Worm (Caenorhabditis elegans) whole organism, mixed stage, embryonic: ENCODE data around the gene M7.8.

Source experiments
- M03D4.4 ChIP-seq: sonication (generic microtip); optimal IDR thresholded peaks from 2 replicates; lab custom pipeline; 2017; ENCODE audit warnings: mild to moderate bottlenecking, missing genetic modification characterization, missing compliant biosample characterization
- bed-3 ChIP-seq: fragments of 200-800 bp; sonication (Bioruptor generic); optimal IDR thresholded peaks from 3 replicates; lab custom pipeline; 2018; ENCODE audit warnings: mild to moderate bottlenecking, missing genetic modification characterization, moderate library complexity, missing compliant biosample characterization
- blmp-1 ChIP-seq: fragments of 150-350 bp; optimal IDR thresholded peaks from 2 replicates; lab custom pipeline; 2014; ENCODE audit warnings: missing biosample characterization, missing genetic modification characterization
- ceh-83 ChIP-seq: fragments of 200-800 bp; sonication (Bioruptor generic); optimal IDR thresholded peaks from 2 replicates; lab custom pipeline; 2018; ENCODE audit warnings: mild to moderate bottlenecking, missing genetic modification characterization, missing compliant biosample characterization
- flh-1 ChIP-seq: fragments of 200-800 bp; sonication (Bioruptor generic); optimal IDR thresholded peaks from 2 replicates; lab custom pipeline; 2018; ENCODE audit warnings: mild to moderate bottlenecking, missing genetic modification characterization, moderate library complexity, missing compliant biosample characterization
- hlh-1 ChIP-seq: fragments of 150-350 bp; optimal IDR thresholded peaks from 2 replicates; lab custom pipeline; 2014; ENCODE audit warnings: missing biosample characterization, missing genetic modification reagents, missing genetic modification characterization
- lin-13 ChIP-seq: fragments of 150-350 bp; optimal IDR thresholded peaks from 2 replicates; lab custom pipeline; 2014; ENCODE audit warnings: missing biosample characterization, missing genetic modification characterization
- mab-5 ChIP-seq: fragments of 150-350 bp; optimal IDR thresholded peaks from 2 replicates; lab custom pipeline; 2014; ENCODE audit warnings: missing biosample characterization, missing genetic modification characterization
- mep-1 ChIP-seq: fragments of 150-350 bp; optimal IDR thresholded peaks from 2 replicates; lab custom pipeline; 2017; ENCODE audit warnings: missing biosample characterization, missing genetic modification reagents, missing genetic modification characterization, inconsistent platforms
- nhr-12 ChIP-seq: fragments of 150-350 bp; optimal IDR thresholded peaks from 2 replicates; lab custom pipeline; 2014; ENCODE audit warnings: missing biosample characterization, missing genetic modification characterization
- pha-4 ChIP-seq: fragments of 150-350 bp; optimal IDR thresholded peaks from 2 replicates; lab custom pipeline; 2018; ENCODE audit warnings: missing biosample characterization, missing genetic modification reagents, missing genetic modification characterization
- snpc-4 ChIP-seq: fragments of 150-350 bp; optimal IDR thresholded peaks from 2 replicates; lab custom pipeline; 2014; ENCODE audit warnings: missing biosample characterization, missing genetic modification characterization
- unc-62 ChIP-seq: fragments of 150-350 bp; optimal IDR thresholded peaks from 2 replicates; lab custom pipeline; 2014; ENCODE audit warnings: missing biosample characterization, missing genetic modification reagents, missing genetic modification characterization

DNA sequence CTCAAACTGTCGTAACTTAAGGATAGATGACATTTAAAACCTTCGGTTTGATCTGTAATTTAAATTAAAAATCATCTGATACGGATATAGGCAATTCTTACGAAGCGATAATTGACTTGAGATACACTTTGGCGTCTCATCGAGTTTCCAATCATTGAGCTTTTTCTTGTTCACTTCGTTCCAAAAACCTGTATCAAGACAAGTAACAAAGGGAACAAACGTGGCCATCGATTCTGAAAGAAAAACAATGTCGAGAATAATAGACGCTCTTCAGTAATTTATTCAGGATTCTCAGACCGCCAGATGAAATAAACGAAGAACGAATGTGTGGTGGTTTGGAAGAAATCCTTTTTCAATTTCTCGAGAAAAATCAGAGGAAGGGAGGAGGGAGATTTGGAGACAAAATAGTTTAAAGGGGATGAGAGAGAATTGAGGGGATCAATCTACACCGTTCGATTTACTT, 14.0 kb downstream of the M7.8 start, which contains the start of gene atg-7:
- TF ChIP-seq snpc-4 (tag; lab: Kevin White, UChicago), result no peak
- no peak for TF ChIP-seq unc-62 (GFP tag; lab: Kevin White, UChicago)
- TF ChIP-seq nhr-12, result no peak
- no peak for TF ChIP-seq mab-5
- TF ChIP-seq blmp-1 (tag; lab: Kevin White, UChicago), result no peak
- no peak for TF ChIP-seq bed-3 (GFP tag; lab: Kevin White, UChicago)
- TF ChIP-seq lin-13 (tag; lab: Kevin White, UChicago), result no peak
- TF ChIP-seq flh-1, result no peak
- TF ChIP-seq mep-1 (tag; lab: Kevin White, UChicago), result no peak
- no peak for TF ChIP-seq hlh-1
- TF ChIP-seq ceh-83 (GFP tag; lab: Kevin White, UChicago), result no peak
- no peak for TF ChIP-seq pha-4
- TF ChIP-seq M03D4.4, result no peak
